Worm (Caenorhabditis elegans) whole organism, mixed stage, embryonic: ENCODE measurements around the gene D2045.7.

Source experiments
- nhr-2 ChIP-seq: fragments of 150-350 bp; optimal IDR thresholded peaks from 2 replicates; lab custom pipeline; 2014; ENCODE audit warnings: missing biosample characterization, missing genetic modification characterization
- nhr-76 ChIP-seq: sonication (generic microtip); optimal IDR thresholded peaks from 2 replicates; lab custom pipeline; 2017; ENCODE audit warnings: missing biosample characterization, missing genetic modification characterization
- unc-62 ChIP-seq: fragments of 150-350 bp; optimal IDR thresholded peaks from 2 replicates; lab custom pipeline; 2014; ENCODE audit warnings: missing biosample characterization, missing genetic modification reagents, missing genetic modification characterization

DNA sequence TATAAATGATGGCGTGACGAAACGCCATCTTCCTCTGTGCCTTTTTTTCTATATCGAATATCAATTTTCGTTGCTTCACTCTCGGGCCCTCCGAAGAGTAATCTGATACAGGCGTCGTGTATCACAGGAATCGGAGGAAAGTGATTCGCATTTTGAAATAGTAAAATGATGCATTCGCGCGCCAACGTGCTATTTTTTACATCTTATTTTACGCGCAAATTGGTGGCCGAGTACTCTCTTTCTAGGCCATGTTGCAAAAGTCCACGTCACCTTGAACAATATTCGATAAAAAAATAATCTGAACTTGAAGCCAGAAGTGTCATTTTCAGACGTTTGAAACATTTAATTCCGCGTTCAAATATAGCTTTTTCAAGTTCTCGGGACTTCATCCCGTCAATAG, 40.3 kb downstream of the D2045.7 start:
- TF ChIP-seq nhr-76 (tag; lab: Kevin White, UChicago) (no peak), unc-62 (GFP tag; lab: Kevin White, UChicago) (no peak), nhr-2 (tag; lab: Kevin White, UChicago) (no peak)
